Worm (Caenorhabditis elegans) whole organism, L4/young adult: Measurements from ENCODE around the gene F29B9.8.

Experiments used
- dao-5 ChIP-seq: sonication (generic microtip); optimal IDR thresholded peaks from 2 replicates; lab custom pipeline; 2016; ENCODE audit warnings: missing genotype, missing genetic modification characterization, moderate library complexity, missing compliant biosample characterization
- him-1 ChIP-seq: sonication (generic microtip); optimal IDR thresholded peaks from 2 replicates; lab custom pipeline; 2016; ENCODE audit warnings: missing genotype, missing genetic modification reagents, missing genetic modification characterization, missing compliant biosample characterization

DNA sequence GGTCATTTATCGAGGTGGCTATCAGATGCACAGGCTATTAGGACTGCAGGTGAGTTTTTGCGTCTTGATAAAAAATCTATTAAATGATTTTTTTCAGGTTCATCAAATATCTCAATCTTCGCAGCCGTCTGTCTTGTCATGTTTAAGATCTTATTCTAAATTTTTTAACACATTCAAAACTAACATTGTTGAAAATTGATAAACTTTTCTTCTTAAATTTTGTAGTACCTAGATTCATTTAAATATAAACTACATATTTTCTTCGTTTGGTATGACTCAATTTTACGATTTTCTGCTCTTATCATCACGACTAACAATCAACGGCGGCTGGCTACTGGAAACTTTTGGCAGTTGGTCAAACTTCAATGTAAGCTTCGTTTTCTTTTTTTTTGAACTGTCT, 44.9 kb upstream of the F29B9.8 start, which contains the start of gene F19C7.4:
- TF ChIP-seq dao-5 (tag; lab: Kevin White, UChicago), result no peak
- no peak for TF ChIP-seq him-1 (tag; lab: Kevin White, UChicago)
